Worm (Caenorhabditis elegans): ENCODE results near the gene Y57G11C.1144.
"Not testable (repeated sequence)": the region's sequence is repeated elsewhere in the genome, so short reads cannot be mapped to it uniquely, and the experiment has no call there.

The Y57G11C.1144 gene

DNA sequence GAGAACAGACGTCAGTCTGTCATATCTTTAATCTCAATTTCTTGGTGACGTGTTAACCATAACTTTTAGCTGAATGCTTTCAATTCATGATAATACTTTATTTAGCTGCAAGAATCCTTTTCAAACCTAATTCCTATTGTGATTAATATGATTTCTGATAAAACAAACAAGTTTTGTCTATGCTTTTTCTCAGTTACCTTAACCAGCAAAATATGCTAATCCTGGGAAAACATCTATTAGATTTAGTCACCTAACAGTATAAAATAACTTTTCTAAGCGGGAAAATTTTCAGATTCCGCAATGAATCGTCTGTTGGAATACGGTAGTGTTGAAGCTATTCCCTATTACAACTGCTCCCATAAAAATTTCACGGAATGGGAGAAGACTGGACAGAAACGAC lies 1.5 kb downstream of the Y57G11C.1144 start, which contains the start of gene Y57G11C.30:
Gene Y57G11C.30 (plus strand): TSS at position 301 of the 400 bp plus-strand sequence.
- not testable (repeated sequence) for TF ChIP-seq lin-13, nhr-237, ceh-39 (tag; optimal IDR thresholded peaks at IDR 0.05)

ce11 chrIV:14944234-14944633 lies 7.1 kb downstream of the Y57G11C.1144 start, which contains the start of gene Y57G11C.48:
Gene Y57G11C.48 (minus strand): TSS chrIV:14944334.
- TF ChIP-seq mls-2 (tag; optimal IDR thresholded peaks at IDR 0.05) (no peak), snpc-4 (tag; optimal IDR thresholded peaks at IDR 0.05) (no peak), elt-3 (tag; optimal IDR thresholded peaks at IDR 0.05) (no peak), ceh-83 (GFP tag; optimal IDR thresholded peaks at IDR 0.05) (no peak), blmp-1 (tag; optimal IDR thresholded peaks at IDR 0.05) (no peak), nhr-237 (tag; optimal IDR thresholded peaks at IDR 0.05) (no peak), pha-4 (tag; optimal IDR thresholded peaks at IDR 0.05) (no peak), ham-2 (GFP tag; optimal IDR thresholded peaks at IDR 0.05) (no peak), unc-62 (GFP tag; optimal IDR thresholded peaks at IDR 0.05) (no peak), mab-5 (tag; optimal IDR thresholded peaks at IDR 0.05) (no peak), M03D4.4 (tag; optimal IDR thresholded peaks at IDR 0.05) (no peak), lsy-2 (tag; optimal IDR thresholded peaks at IDR 0.05) (no peak), lin-13 (tag; optimal IDR thresholded peaks at IDR 0.05) (no peak), ceh-39 (tag; optimal IDR thresholded peaks at IDR 0.05) (no peak), flh-1 (GFP tag; optimal IDR thresholded peaks at IDR 0.05) (no peak), zip-8 (tag; optimal IDR thresholded peaks at IDR 0.05) (no peak), drap-1 (GFP tag; optimal IDR thresholded peaks at IDR 0.05) (no peak), elt-1 (tag; optimal IDR thresholded peaks at IDR 0.05; ENCODE audit: borderline replicate concordance, insufficient read depth) (no peak)

ce11 chrIV:14949048-14949447 lies 11.9 kb downstream of the Y57G11C.1144 start:
- TF ChIP-seq sem-2 (GFP tag; optimal IDR thresholded peaks at IDR 0.05) (no peak), sptf-1 (tag; optimal IDR thresholded peaks at IDR 0.05) (no peak), nhr-237 (tag; optimal IDR thresholded peaks at IDR 0.05) (no peak), nhr-28 (tag; optimal IDR thresholded peaks at IDR 0.05) (no peak), nhr-76 (tag; optimal IDR thresholded peaks at IDR 0.05) (no peak), ceh-39 (tag; optimal IDR thresholded peaks at IDR 0.05) (no peak), cnd-1 (tag; optimal IDR thresholded peaks at IDR 0.05) (no peak), unc-120 (tag; optimal IDR thresholded peaks at IDR 0.05; ENCODE audit: poor library complexity, severe bottlenecking) (no peak), bed-3 (GFP tag; optimal IDR thresholded peaks at IDR 0.05) (no peak), mls-2 (tag; optimal IDR thresholded peaks at IDR 0.05) (no peak), hlh-1 (tag; optimal IDR thresholded peaks at IDR 0.05) (no peak), ces-1 (GFP tag; optimal IDR thresholded peaks at IDR 0.05) (no peak), ceh-43 (GFP tag; optimal IDR thresholded peaks at IDR 0.05) (no peak), M03D4.4 (tag; optimal IDR thresholded peaks at IDR 0.05) (no peak), drap-1 (GFP tag; optimal IDR thresholded peaks at IDR 0.05) (no peak), ztf-11 (tag; optimal IDR thresholded peaks at IDR 0.05) (no peak), blmp-1 (tag; optimal IDR thresholded peaks at IDR 0.05) (no peak)

ce11 chrIV:14950468-14950867 lies 13.4 kb downstream of the Y57G11C.1144 start, which contains the start of gene Y41E3.22:
Gene Y41E3.22 (plus strand): TSS chrIV:14950710.
- no peak for TF ChIP-seq ces-1 (GFP tag; optimal IDR thresholded peaks at IDR 0.05)

- TF ChIP-seq cnd-1 (tag; optimal IDR thresholded peaks at IDR 0.05) (no peak), hlh-1 (tag; optimal IDR thresholded peaks at IDR 0.05) (no peak), ham-2 (GFP tag; optimal IDR thresholded peaks at IDR 0.05) (no peak), nhr-12 (tag; optimal IDR thresholded peaks at IDR 0.05) (no peak), zip-8 (tag; optimal IDR thresholded peaks at IDR 0.05) (no peak), ceh-39 (tag; optimal IDR thresholded peaks at IDR 0.05) (no peak), nhr-237 (tag; optimal IDR thresholded peaks at IDR 0.05) (no peak), snpc-4 (tag; optimal IDR thresholded peaks at IDR 0.05) (no peak), elt-1 (tag; optimal IDR thresholded peaks at IDR 0.05; ENCODE audit: borderline replicate concordance, insufficient read depth) (no peak), nhr-76 (tag; optimal IDR thresholded peaks at IDR 0.05) (no peak), ztf-11 (tag; optimal IDR thresholded peaks at IDR 0.05) (no peak), sem-2 (GFP tag; optimal IDR thresholded peaks at IDR 0.05) (no peak), pha-4 (tag; optimal IDR thresholded peaks at IDR 0.05) (no peak), ceh-43 (GFP tag; optimal IDR thresholded peaks at IDR 0.05) (no peak), ces-1 (GFP tag; optimal IDR thresholded peaks at IDR 0.05) (no peak), nhr-28 (tag; optimal IDR thresholded peaks at IDR 0.05) (no peak), nhr-2 (tag; optimal IDR thresholded peaks at IDR 0.05) (no peak), mls-2 (tag; optimal IDR thresholded peaks at IDR 0.05) (no peak), lin-32 (GFP tag; optimal IDR thresholded peaks at IDR 0.05) (no peak), tbx-8 (GFP tag; optimal IDR thresholded peaks at IDR 0.05) (no peak)
Measured at ce11 chrIV:14953802-14954201, 16.7 kb downstream of the Y57G11C.1144 start.

Data from whole organism, mixed stage, embryonic.